Worm (Caenorhabditis elegans): ENCODE data around the gene K10H10.13.
A peak's percentile ranks its signal among the peaks of the same experiment; 100 is the strongest.

K10H10.13 gene

ce11 chrII:14474700-14475099 lies 36.4 kb downstream of the K10H10.13 start:
- no peak for TF ChIP-seq snpc-4 (tag; optimal IDR thresholded peaks at IDR 0.05)
- TF ChIP-seq elt-3 (tag; optimal IDR thresholded peaks at IDR 0.05) = no peak
- TF ChIP-seq flh-1 (GFP tag; optimal IDR thresholded peaks at IDR 0.05) = no peak
- TF ChIP-seq lin-32 (GFP tag; optimal IDR thresholded peaks at IDR 0.05) = no peak
- no peak for TF ChIP-seq mep-1 (tag; optimal IDR thresholded peaks at IDR 0.05)
- no peak for TF ChIP-seq mab-5 (tag; optimal IDR thresholded peaks at IDR 0.05)
- no peak for TF ChIP-seq nhr-76 (tag; optimal IDR thresholded peaks at IDR 0.05)
- TF ChIP-seq bed-3 (GFP tag; optimal IDR thresholded peaks at IDR 0.05) = no peak
- TF ChIP-seq nhr-12 (tag; optimal IDR thresholded peaks at IDR 0.05) = no peak
- peak; percentile 10 for TF ChIP-seq drap-1 (GFP tag; optimal IDR thresholded peaks at IDR 0.05)
- no peak for TF ChIP-seq zip-8 (tag; optimal IDR thresholded peaks at IDR 0.05)
- TF ChIP-seq sem-2 (GFP tag; optimal IDR thresholded peaks at IDR 0.05) = no peak
- no peak for TF ChIP-seq nhr-237 (tag; optimal IDR thresholded peaks at IDR 0.05)
- no peak for TF ChIP-seq ces-1 (GFP tag; optimal IDR thresholded peaks at IDR 0.05)
- TF ChIP-seq ceh-83 (GFP tag; optimal IDR thresholded peaks at IDR 0.05) = peak; percentile 18
- no peak for TF ChIP-seq hlh-1 (tag; optimal IDR thresholded peaks at IDR 0.05)
- no peak for TF ChIP-seq unc-120 (tag; optimal IDR thresholded peaks at IDR 0.05; ENCODE audit: poor library complexity, severe bottlenecking)
- no peak for TF ChIP-seq tbx-8 (GFP tag; optimal IDR thresholded peaks at IDR 0.05)
- TF ChIP-seq sptf-1 (tag; optimal IDR thresholded peaks at IDR 0.05) = no peak
- no peak for TF ChIP-seq nhr-28 (tag; optimal IDR thresholded peaks at IDR 0.05)
- TF ChIP-seq ztf-11 (tag; optimal IDR thresholded peaks at IDR 0.05) = no peak
- no peak for TF ChIP-seq lsy-2 (tag; optimal IDR thresholded peaks at IDR 0.05)
- no peak for TF ChIP-seq ceh-39 (tag; optimal IDR thresholded peaks at IDR 0.05)
- TF ChIP-seq ham-2 (GFP tag; optimal IDR thresholded peaks at IDR 0.05) = no peak
- peak; percentile 6 for TF ChIP-seq nhr-2 (tag; optimal IDR thresholded peaks at IDR 0.05)
- no peak for TF ChIP-seq blmp-1 (tag; optimal IDR thresholded peaks at IDR 0.05)
- peak; percentile 30 for TF ChIP-seq cnd-1 (tag; optimal IDR thresholded peaks at IDR 0.05)
- no peak for TF ChIP-seq pha-4 (tag; optimal IDR thresholded peaks at IDR 0.05)
- TF ChIP-seq lin-13 (tag; optimal IDR thresholded peaks at IDR 0.05) = no peak
- TF ChIP-seq ceh-43 (GFP tag; optimal IDR thresholded peaks at IDR 0.05) = no peak
- no peak for TF ChIP-seq mls-2 (tag; optimal IDR thresholded peaks at IDR 0.05)
- no peak for TF ChIP-seq unc-62 (GFP tag; optimal IDR thresholded peaks at IDR 0.05)
- peak; percentile 20 for TF ChIP-seq M03D4.4 (tag; optimal IDR thresholded peaks at IDR 0.05)
- TF ChIP-seq elt-1 (tag; optimal IDR thresholded peaks at IDR 0.05; ENCODE audit: borderline replicate concordance, insufficient read depth) = no peak
- no peak for TF ChIP-seq unc-39 (tag; optimal IDR thresholded peaks at IDR 0.05)

- no peak for TF ChIP-seq nhr-28 (tag; optimal IDR thresholded peaks at IDR 0.05)
- TF ChIP-seq bed-3 (GFP tag; optimal IDR thresholded peaks at IDR 0.05) = no peak
- TF ChIP-seq tbx-8 (GFP tag; optimal IDR thresholded peaks at IDR 0.05) = no peak
- no peak for TF ChIP-seq ztf-11 (tag; optimal IDR thresholded peaks at IDR 0.05)
- TF ChIP-seq ces-1 (GFP tag; optimal IDR thresholded peaks at IDR 0.05) = peak; percentile 99
Measured at ce11 chrII:14470020-14470419, 41.1 kb downstream of the K10H10.13 start.
